Worm (Caenorhabditis elegans) whole organism, L3 larva: Measurements from ENCODE around the gene T08G5.1.
A peak's percentile ranks its signal among the peaks of the same experiment; 100 is the strongest.

Experiments used
- ZK546.5 ChIP-seq: sonication (generic microtip); optimal IDR thresholded peaks from 2 replicates; lab custom pipeline; 2017; ENCODE audit warnings: missing biosample characterization, missing genetic modification characterization
- aly-2 ChIP-seq: fragments of 150-350 bp; optimal IDR thresholded peaks from 2 replicates; lab custom pipeline; 2014; ENCODE audit warnings: missing biosample characterization, missing genetic modification characterization
- ama-1 ChIP-seq: fragments of 150-350 bp; optimal IDR thresholded peaks from 2 replicates; lab custom pipeline; 2018
- ceh-16 ChIP-seq: sonication (generic microtip); optimal IDR thresholded peaks from 2 replicates; lab custom pipeline; 2017; ENCODE audit warnings: missing biosample characterization, missing genetic modification characterization
- ceh-28 ChIP-seq: fragments of 150-350 bp; optimal IDR thresholded peaks from 2 replicates; lab custom pipeline; 2014; ENCODE audit warnings: missing biosample characterization, missing genetic modification reagents, missing genetic modification characterization
- ceh-82 ChIP-seq: fragments of 150-350 bp; optimal IDR thresholded peaks from 2 replicates; lab custom pipeline; 2014; ENCODE audit warnings: missing biosample characterization, missing genetic modification characterization
- ceh-9 ChIP-seq: sonication (generic microtip); optimal IDR thresholded peaks from 2 replicates; lab custom pipeline; 2018; ENCODE audit warnings: missing biosample characterization, missing genetic modification characterization
- daf-12 ChIP-seq: fragments of 150-350 bp; optimal IDR thresholded peaks from 2 replicates; lab custom pipeline; 2014; ENCODE audit warnings: missing biosample characterization, missing genetic modification reagents, missing genetic modification characterization
- egl-27 ChIP-seq: sonication (generic microtip); optimal IDR thresholded peaks from 4 replicates; lab custom pipeline; 2017; ENCODE audit warnings: missing biosample characterization, missing genetic modification reagents, missing genetic modification characterization
- egl-5 ChIP-seq: fragments of 150-350 bp; optimal IDR thresholded peaks from 2 replicates; lab custom pipeline; 2017; ENCODE audit warnings: missing biosample characterization, missing genetic modification reagents, missing genetic modification characterization, inconsistent platforms
- elt-1 ChIP-seq: fragments of 150-350 bp; optimal IDR thresholded peaks from 2 replicates; lab custom pipeline; 2014; ENCODE audit warnings: missing biosample characterization, missing genetic modification characterization
- elt-2 ChIP-seq: sonication (generic microtip); optimal IDR thresholded peaks from 2 replicates; lab custom pipeline; 2016; ENCODE audit warnings: missing genetic modification reagents, mild to moderate bottlenecking, missing genetic modification characterization, missing compliant biosample characterization
- elt-3 ChIP-seq, 3 experiments: fragments of 150-350 bp in 1 of 3; sonication (generic microtip) in 2 of 3; optimal IDR thresholded peaks; 2 replicates in 2 of 3; 4 replicates in 1 of 3; lab custom pipeline; 2014 to 2017; ENCODE audit warnings: missing biosample characterization in 3 of 3, missing genetic modification characterization in 3 of 3
- fkh-10 ChIP-seq: sonication (generic microtip); optimal IDR thresholded peaks from 2 replicates; lab custom pipeline; 2017; ENCODE audit warnings: missing biosample characterization, missing genetic modification reagents, missing genetic modification characterization
- fkh-2 ChIP-seq: fragments of 150-350 bp; optimal IDR thresholded peaks from 2 replicates; lab custom pipeline; 2014; ENCODE audit warnings: missing biosample characterization, missing genetic modification reagents, missing genetic modification characterization
- fos-1 ChIP-seq: fragments of 150-350 bp; optimal IDR thresholded peaks from 2 replicates; lab custom pipeline; 2014; ENCODE audit warnings: missing biosample characterization, missing genetic modification characterization
- hmg-11 ChIP-seq: sonication (generic microtip); optimal IDR thresholded peaks from 2 replicates; lab custom pipeline; 2016; ENCODE audit warnings: missing genetic modification characterization, missing compliant biosample characterization
- jun-1 ChIP-seq: fragments of 150-350 bp; optimal IDR thresholded peaks from 2 replicates; lab custom pipeline; 2014; ENCODE audit warnings: missing biosample characterization, missing genetic modification reagents, missing genetic modification characterization
- lin-15B ChIP-seq: fragments of 150-350 bp; optimal IDR thresholded peaks from 2 replicates; lab custom pipeline; 2014; ENCODE audit warnings: missing biosample characterization, missing genetic modification characterization
- lin-39 ChIP-seq: fragments of 150-350 bp; optimal IDR thresholded peaks from 2 replicates; lab custom pipeline; 2018; ENCODE audit warnings: missing biosample characterization, missing genetic modification reagents, missing genetic modification characterization
- lsy-12 ChIP-seq: sonication (generic microtip); optimal IDR thresholded peaks from 2 replicates; lab custom pipeline; 2016; ENCODE audit warnings: mild to moderate bottlenecking, missing genetic modification characterization, missing compliant biosample characterization
- mdl-1 ChIP-seq: fragments of 150-350 bp; optimal IDR thresholded peaks from 2 replicates; lab custom pipeline; 2014; ENCODE audit warnings: missing biosample characterization, missing genetic modification characterization
- mml-1 ChIP-seq: fragments of 150-350 bp; sonication (generic microtip); optimal IDR thresholded peaks from 3 replicates; lab custom pipeline; 2014; ENCODE audit warnings: missing biosample characterization, missing genetic modification characterization
- nfya-1 ChIP-seq: sonication (generic microtip); optimal IDR thresholded peaks from 2 replicates; lab custom pipeline; 2017; ENCODE audit warnings: missing genetic modification characterization, mild to moderate bottlenecking, missing compliant biosample characterization, antibody characterized with exemption, moderate library complexity; ENCODE audit not compliant: insufficient read depth
- nhr-11 ChIP-seq: fragments of 150-350 bp; optimal IDR thresholded peaks from 2 replicates; lab custom pipeline; 2014; ENCODE audit warnings: missing biosample characterization, missing genetic modification characterization
- nhr-12 ChIP-seq: fragments of 150-350 bp; optimal IDR thresholded peaks from 2 replicates; lab custom pipeline; 2014; ENCODE audit warnings: missing biosample characterization, missing genetic modification characterization
- nhr-23 ChIP-seq: fragments of 150-350 bp; optimal IDR thresholded peaks from 2 replicates; lab custom pipeline; 2014; ENCODE audit warnings: missing biosample characterization, missing genetic modification reagents, missing genetic modification characterization
- nhr-237 ChIP-seq: fragments of 150-350 bp; optimal IDR thresholded peaks from 2 replicates; lab custom pipeline; 2014; ENCODE audit warnings: missing biosample characterization, missing genetic modification characterization
- nhr-25 ChIP-seq: sonication (generic microtip); optimal IDR thresholded peaks from 2 replicates; lab custom pipeline; 2017; ENCODE audit warnings: missing biosample characterization, missing genetic modification characterization
- nhr-28 ChIP-seq: fragments of 150-350 bp; optimal IDR thresholded peaks from 2 replicates; lab custom pipeline; 2014; ENCODE audit warnings: missing biosample characterization, missing genetic modification characterization
- nhr-43 ChIP-seq: sonication (generic microtip); optimal IDR thresholded peaks from 2 replicates; lab custom pipeline; 2016; ENCODE audit warnings: mild to moderate bottlenecking, missing genetic modification characterization, missing compliant biosample characterization; ENCODE audit not compliant: poor library complexity, severe bottlenecking
- nhr-67 ChIP-seq: fragments of 150-350 bp; optimal IDR thresholded peaks from 2 replicates; lab custom pipeline; 2014; ENCODE audit warnings: missing biosample characterization, missing genetic modification characterization
- nhr-76 ChIP-seq: fragments of 150-350 bp; sonication (generic microtip); optimal IDR thresholded peaks from 5 replicates; lab custom pipeline; 2014; ENCODE audit warnings: missing biosample characterization, missing genetic modification characterization
- nhr-77 ChIP-seq: fragments of 150-350 bp; optimal IDR thresholded peaks from 2 replicates; lab custom pipeline; 2014; ENCODE audit warnings: missing biosample characterization, missing genetic modification characterization
- pha-4 ChIP-seq: fragments of 150-350 bp; optimal IDR thresholded peaks from 2 replicates; lab custom pipeline; 2014; ENCODE audit warnings: missing biosample characterization, missing genetic modification reagents, missing genetic modification characterization
- pqm-1 ChIP-seq: fragments of 150-350 bp; optimal IDR thresholded peaks from 2 replicates; lab custom pipeline; 2017; ENCODE audit warnings: missing biosample characterization, missing genetic modification characterization, inconsistent platforms
- sea-2 ChIP-seq: fragments of 150-350 bp; sonication (generic microtip); optimal IDR thresholded peaks from 4 replicates; lab custom pipeline; 2014; ENCODE audit warnings: missing biosample characterization, missing genetic modification reagents, missing genetic modification characterization
- skn-1 ChIP-seq: fragments of 150-350 bp; optimal IDR thresholded peaks from 2 replicates; lab custom pipeline; 2014; ENCODE audit warnings: missing biosample characterization, missing genetic modification characterization
- snpc-4 ChIP-seq: fragments of 150-350 bp; optimal IDR thresholded peaks from 2 replicates; lab custom pipeline; 2014; ENCODE audit warnings: missing biosample characterization, missing genetic modification characterization
- tbx-2 ChIP-seq: sonication (generic microtip); optimal IDR thresholded peaks from 2 replicates; lab custom pipeline; 2016; ENCODE audit warnings: mild to moderate bottlenecking, missing genetic modification characterization, missing compliant biosample characterization
- unc-62 ChIP-seq: fragments of 150-350 bp; sonication (generic microtip); optimal IDR thresholded peaks from 4 replicates; lab custom pipeline; 2014; ENCODE audit warnings: missing biosample characterization, missing genetic modification reagents, missing genetic modification characterization
- zag-1 ChIP-seq: fragments of 150-350 bp; optimal IDR thresholded peaks from 2 replicates; lab custom pipeline; 2014; ENCODE audit warnings: missing biosample characterization, missing genetic modification characterization
- ztf-4 ChIP-seq: fragments of 150-350 bp; optimal IDR thresholded peaks from 2 replicates; lab custom pipeline; 2014; ENCODE audit warnings: missing biosample characterization, missing genetic modification characterization

T08G5.1 gene

DNA sequence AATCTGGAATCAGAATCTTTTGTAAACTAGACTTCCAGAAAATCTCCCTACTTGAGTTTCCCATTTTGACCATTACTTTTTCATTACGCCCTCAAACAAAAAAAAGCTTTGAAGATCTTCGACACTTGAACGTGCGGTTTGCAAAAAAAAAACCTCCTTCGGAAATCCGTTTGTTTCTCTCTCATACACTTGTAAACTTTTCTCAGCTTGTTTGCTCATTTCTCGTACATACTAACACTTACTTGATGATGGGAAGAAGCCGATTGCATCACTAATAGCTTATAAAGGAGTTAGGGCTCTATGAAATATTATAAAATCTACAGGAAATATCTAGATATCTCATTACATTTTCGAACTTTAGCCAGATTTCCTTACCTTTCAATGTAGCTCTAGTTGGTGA lies 16.6 kb upstream of the T08G5.1 start:
- TF ChIP-seq ztf-4 (tag; lab: Kevin White, UChicago) (no peak), pqm-1 (tag; lab: Kevin White, UChicago) (no peak), nhr-12 (tag; lab: Kevin White, UChicago) (no peak), mml-1 (tag; lab: Kevin White, UChicago) (no peak), daf-12 (tag; lab: Kevin White, UChicago) (no peak), lin-39 (no peak), ama-1 (no peak), nhr-28 (no peak), egl-5 (no peak)

DNA sequence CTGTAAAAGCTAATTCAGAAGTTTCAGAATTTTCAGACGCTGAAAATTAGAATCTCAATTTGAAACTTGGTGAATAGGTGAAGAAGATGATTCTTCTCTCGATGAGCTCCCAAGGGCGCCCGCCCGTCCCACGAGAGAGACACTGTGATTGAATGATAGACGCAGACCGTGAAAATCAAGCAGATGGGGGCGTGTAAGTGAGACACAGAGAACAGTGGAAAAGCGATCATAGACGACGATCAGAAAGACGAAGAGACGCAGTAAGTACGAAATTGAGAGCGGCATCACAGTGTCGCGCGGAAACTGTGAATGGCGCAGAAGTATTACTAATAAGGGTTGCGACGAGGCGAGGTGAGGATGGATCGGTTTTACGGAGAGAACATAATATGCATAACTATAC lies 16.2 kb upstream of the T08G5.1 start:
- TF ChIP-seq ztf-4 (tag; lab: Kevin White, UChicago) (no peak), nhr-28 (no peak), mml-1 (tag; lab: Kevin White, UChicago) (no peak), zag-1 (tag; lab: Kevin White, UChicago) (no peak), aly-2 (tag; lab: Kevin White, UChicago) (no peak), ceh-16 (no peak), nfya-1 (tag; lab: Kevin White, UChicago) (no peak), unc-62 (GFP tag; lab: Kevin White, UChicago) (no peak), nhr-237 (tag; lab: Kevin White, UChicago) (no peak), nhr-77 (no peak), jun-1 (tag; lab: Kevin White, UChicago) (no peak), egl-5 (no peak), ama-1 (no peak), nhr-25 (tag; lab: Kevin White, UChicago) (peak; percentile 35), lin-39 (no peak), fkh-10 (GFP tag; lab: Kevin White, UChicago) (no peak), lin-15B (no peak), elt-1 (tag; lab: Kevin White, UChicago) (no peak), pha-4 (tag; lab: Kevin White, UChicago) (peak; percentile 43), ceh-82 (tag; lab: Kevin White, UChicago) (no peak), pqm-1 (tag; lab: Kevin White, UChicago) (peak; percentile 21), hmg-11 (tag; lab: Kevin White, UChicago) (no peak)

DNA sequence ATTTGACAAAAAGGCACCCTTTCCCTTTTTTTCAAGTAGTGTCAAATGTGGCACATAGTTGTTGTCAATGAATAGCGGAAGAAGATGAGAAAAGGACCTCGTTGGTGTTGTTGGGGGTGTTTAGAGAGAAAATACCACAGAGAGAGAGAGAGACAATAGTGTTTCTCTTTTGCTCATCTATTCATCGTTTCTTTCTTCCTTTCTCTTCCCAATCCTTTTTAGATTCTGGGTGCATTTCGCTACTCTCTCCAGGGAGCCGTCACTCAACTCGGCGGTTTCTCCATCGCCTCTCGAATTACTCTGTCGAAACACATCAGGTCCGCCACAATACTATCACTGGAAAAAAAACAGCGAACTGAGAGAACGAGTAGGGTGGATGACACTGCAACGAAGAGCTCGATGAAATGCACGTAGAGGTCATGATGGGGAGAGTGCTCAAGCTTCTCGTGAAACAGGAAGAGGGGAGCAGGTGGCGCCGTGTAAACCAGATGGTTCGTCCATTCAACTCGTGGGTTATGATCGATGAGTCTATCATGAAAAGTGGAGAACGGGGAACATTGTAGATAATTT lies 14.9 kb upstream of the T08G5.1 start:
- TF ChIP-seq egl-5 (peak; percentile 53), tbx-2 (tag; lab: Kevin White, UChicago) (no peak), hmg-11 (tag; lab: Kevin White, UChicago) (peak; percentile 8), pha-4 (tag; lab: Kevin White, UChicago) (no peak), ZK546.5 (tag; lab: Kevin White, UChicago) (no peak), aly-2 (tag; lab: Kevin White, UChicago) (no peak), ceh-28 (tag; lab: Kevin White, UChicago) (no peak), nfya-1 (tag; lab: Kevin White, UChicago) (peak; percentile 29), ztf-4 (tag; lab: Kevin White, UChicago) (no peak), snpc-4 (tag; lab: Kevin White, UChicago) (peak; percentile 0), elt-3 (tag; optimal IDR thresholded peaks at IDR 0.05; lab: Kevin White, UChicago) (no peak), nhr-23 (no peak), elt-1 (tag; lab: Kevin White, UChicago) (no peak)
- TF ChIP-seq, all 47 proteins: peak for 4

DNA sequence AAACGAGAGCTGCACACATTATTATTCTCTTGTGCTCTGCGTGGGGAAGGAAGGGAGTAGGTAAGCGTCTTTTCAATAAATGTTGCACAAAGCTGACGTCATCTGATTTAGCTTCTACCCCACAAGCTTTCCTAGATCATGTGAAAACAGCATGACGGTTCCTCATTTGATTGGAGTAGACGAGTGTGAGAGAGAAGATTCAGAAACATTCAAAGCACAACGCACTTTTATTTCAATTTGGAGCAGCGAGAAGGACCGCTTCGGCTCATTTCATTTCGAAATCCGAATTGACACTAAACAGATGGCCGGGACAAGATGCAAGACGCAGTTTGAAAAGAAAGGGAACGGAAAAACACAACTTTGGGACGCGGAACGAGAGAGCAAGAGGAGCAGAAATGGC lies 14.2 kb upstream of the T08G5.1 start:
- TF ChIP-seq ama-1 (no peak), skn-1 (no peak), nhr-28 (no peak), ceh-16 (no peak), ceh-82 (tag; lab: Kevin White, UChicago) (no peak), nhr-237 (tag; lab: Kevin White, UChicago) (no peak), daf-12 (tag; lab: Kevin White, UChicago) (no peak), jun-1 (tag; lab: Kevin White, UChicago) (no peak), zag-1 (tag; lab: Kevin White, UChicago) (no peak), lin-39 (peak; percentile 26), nhr-77 (no peak), nhr-25 (tag; lab: Kevin White, UChicago) (no peak), ceh-9 (tag; lab: Kevin White, UChicago) (no peak), sea-2 (GFP tag; lab: Kevin White, UChicago) (no peak), fkh-2 (tag; lab: Kevin White, UChicago) (no peak), nhr-76 (no peak), nhr-11 (tag; lab: Kevin White, UChicago) (no peak), snpc-4 (tag; lab: Kevin White, UChicago) (no peak), ztf-4 (tag; lab: Kevin White, UChicago) (no peak), fos-1 (tag; lab: Kevin White, UChicago) (no peak), lsy-12 (tag; lab: Kevin White, UChicago) (no peak), egl-5 (peak; percentile 50), pha-4 (tag; lab: Kevin White, UChicago) (no peak), fkh-10 (GFP tag; lab: Kevin White, UChicago) (peak; percentile 66), nhr-43 (tag; lab: Kevin White, UChicago) (no peak), unc-62 (GFP tag; lab: Kevin White, UChicago) (no peak), egl-27 (tag; lab: Kevin White, UChicago) (no peak), elt-2 (tag; lab: Kevin White, UChicago) (no peak), nhr-67 (tag; lab: Kevin White, UChicago) (no peak), hmg-11 (tag; lab: Kevin White, UChicago) (no peak), mdl-1 (tag; lab: Kevin White, UChicago) (no peak), nfya-1 (tag; lab: Kevin White, UChicago) (peak; percentile 14)
